Fruit fly (Drosophila melanogaster): ENCODE measurements around the gene Cpr66D.

Gene Cpr66D

dm6 chr3L:8675029-8675544, 34.8 kb downstream of the Cpr66D start (continued):
- TF ChIP-seq CG1832 (GFP tag; optimal IDR thresholded peaks at IDR 0.05) (peak; percentile 7), gce (GFP tag; IDR thresholded peaks at IDR 0.05) (no peak), sna (GFP tag; IDR thresholded peaks at IDR 0.05; ENCODE audit: partially characterized antibody) (no peak), da (GFP tag; optimal IDR thresholded peaks at IDR 0.05) (no peak), CG14441 (GFP tag; IDR thresholded peaks at IDR 0.05) (0 out of 2 replicates have a peak, but pooled peaks have one; percentile 18), btn (GFP tag; optimal IDR thresholded peaks at IDR 0.05) (no peak), knrl (GFP tag; IDR thresholded peaks at IDR 0.05; ENCODE audit: partially characterized antibody) (no peak), CG17912 (GFP tag; optimal IDR thresholded peaks at IDR 0.05) (no peak), Poxn (GFP tag; IDR thresholded peaks at IDR 0.05) (no peak), Stat92E (GFP tag; optimal IDR thresholded peaks at IDR 0.05) (peak in 1 of 3 experiments; percentile 26), usp (GFP tag; optimal IDR thresholded peaks at IDR 0.05) (no peak), pita (GFP tag; optimal IDR thresholded peaks at IDR 0.05) (no peak), ERR (GFP tag; optimal IDR thresholded peaks at IDR 0.05) (peak; percentile 21), pnt (GFP tag; optimal IDR thresholded peaks at IDR 0.05) (no peak), Sry-β (GFP tag; optimal IDR thresholded peaks at IDR 0.05) (no peak), CG18476 (GFP tag; optimal IDR thresholded peaks at IDR 0.05) (no peak), Rfx (GFP tag; IDR thresholded peaks at IDR 0.05) (peak; percentile 40; the same call in 1 of the 2 replicates), CG32532 (GFP tag; IDR thresholded peaks at IDR 0.05) (0 out of 2 replicates have a peak, but pooled peaks have one; percentile 7), pum (GFP tag; optimal IDR thresholded peaks at IDR 0.05) (no peak), ara (GFP tag; IDR thresholded peaks at IDR 0.05) (no peak), CG16815 (GFP tag; optimal IDR thresholded peaks at IDR 0.05) (no peak), Oaz (GFP tag; IDR thresholded peaks at IDR 0.05) (no peak), CG4707 (GFP tag; optimal IDR thresholded peaks at IDR 0.05) (no peak), CG31441 (GFP tag; IDR thresholded peaks at IDR 0.05) (no peak), Med (GFP tag) (peak; percentile 83), CG3281 (GFP tag; optimal IDR thresholded peaks at IDR 0.05) (peak; percentile 24), CG13287 (GFP tag; IDR thresholded peaks at IDR 0.05; ENCODE audit: partially characterized antibody) (no peak), grn (GFP tag; optimal IDR thresholded peaks at IDR 0.05) (no peak), Bteb2 (GFP tag; optimal IDR thresholded peaks at IDR 0.05) (no peak), p53 (GFP tag; optimal IDR thresholded peaks at IDR 0.05) (peak; percentile 6), Eip74EF (GFP tag; optimal IDR thresholded peaks at IDR 0.05) (peak in 1 of 2 experiments; percentile 19), CG10431 (GFP tag; optimal IDR thresholded peaks at IDR 0.05) (no peak), CG6765 (GFP tag; optimal IDR thresholded peaks at IDR 0.05) (peak; percentile 22), CG2129 (GFP tag; IDR thresholded peaks at IDR 0.05; ENCODE audit: partially characterized antibody) (no peak), CG12769 (tag; optimal IDR thresholded peaks at IDR 0.05) (peak; percentile 99), CG31388 (GFP tag; optimal IDR thresholded peaks at IDR 0.05) (no peak), gro (GFP tag; optimal IDR thresholded peaks at IDR 0.05) (no peak), Fer3 (tag; optimal IDR thresholded peaks at IDR 0.05) (no peak), CG15269 (tag; optimal IDR thresholded peaks at IDR 0.05) (no peak), sens (GFP tag) (peak; percentile 40), CG12659 (GFP tag; optimal IDR thresholded peaks at IDR 0.05) (no peak), nom (GFP tag; optimal IDR thresholded peaks at IDR 0.05) (no peak), CG13775 (GFP tag; optimal IDR thresholded peaks at IDR 0.05) (no peak), tgo (GFP tag; IDR thresholded peaks at IDR 0.05) (0 out of 3 replicates have a peak, but pooled peaks have one; percentile 14), Atf6 (GFP tag; IDR thresholded peaks at IDR 0.05) (peak; percentile 16; the same call in 1 of the 2 replicates), CG6175 (GFP tag; IDR thresholded peaks at IDR 0.05) (peak; percentile 36; the same call in 1 of the 3 replicates), pb (GFP tag; optimal IDR thresholded peaks at IDR 0.05) (peak; percentile 20), CG10543 (GFP tag; optimal IDR thresholded peaks at IDR 0.05) (no peak), CG34376 (GFP tag; optimal IDR thresholded peaks at IDR 0.05) (no peak)
